Worm (Caenorhabditis elegans): ENCODE measurements around the gene clec-157.

clec-157 gene

DNA sequence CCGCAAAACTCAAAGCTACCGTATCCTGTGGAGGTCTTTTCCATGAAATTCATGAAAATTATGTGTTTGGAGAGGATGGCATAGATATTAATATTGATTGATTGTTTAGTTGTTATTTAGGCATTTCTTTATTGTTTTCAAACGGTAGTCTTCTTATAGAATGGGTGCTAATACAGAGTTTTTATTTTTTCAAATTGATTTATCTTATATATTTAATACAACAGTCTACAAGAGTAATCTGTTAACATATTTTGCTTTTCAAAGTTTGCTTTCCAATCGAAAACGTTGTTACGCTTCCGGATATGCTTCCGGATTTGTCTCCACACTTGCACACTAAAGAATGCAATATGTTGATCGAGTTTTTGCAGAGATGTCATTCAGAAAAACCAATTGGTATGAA is 22.5 kb upstream of the clec-157 start, which contains the start of gene C35D10.17:
TSS of gene C35D10.17 (plus strand) at position 301 of the 400 bp plus-strand sequence.
- TF ChIP-seq mbf-1 (tag; optimal IDR thresholded peaks at IDR 0.05) (no peak), crh-2 (tag; optimal IDR thresholded peaks at IDR 0.05) (no peak)

DNA sequence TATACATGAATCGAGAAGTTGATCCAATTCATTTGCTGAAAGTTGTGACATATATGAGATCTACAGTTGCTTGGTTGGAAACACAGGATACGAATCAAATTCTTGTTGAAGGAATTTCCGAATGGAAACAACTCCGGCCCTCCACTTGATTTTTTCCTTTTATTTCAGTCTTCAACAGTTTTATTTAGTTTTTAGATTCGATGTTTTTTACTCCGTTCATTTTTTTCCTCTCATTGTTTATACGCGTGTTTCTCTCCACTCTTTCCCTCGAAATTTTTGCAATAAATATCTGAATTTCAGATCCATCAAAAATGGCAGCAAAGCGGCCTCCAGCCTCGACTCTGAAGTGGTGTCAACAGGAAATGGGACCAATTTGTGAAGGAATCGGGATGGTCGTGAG is 18.9 kb upstream of the clec-157 start, which contains the start of gene coq-8:
TSS of gene coq-8 (plus strand) at position 301 of the 400 bp plus-strand sequence.
- TF ChIP-seq unc-55 (GFP tag; optimal IDR thresholded peaks at IDR 0.05) (no peak), nhr-21 (tag; optimal IDR thresholded peaks at IDR 0.05) (no peak), C34F6.9 (tag; optimal IDR thresholded peaks at IDR 0.05) (no peak), skn-1 (tag; optimal IDR thresholded peaks at IDR 0.05) (no peak), ama-1 (optimal IDR thresholded peaks at IDR 0.05) (no peak), ceh-16 (tag; optimal IDR thresholded peaks at IDR 0.05) (no peak), dmd-4 (tag; optimal IDR thresholded peaks at IDR 0.05) (no peak), nhr-23 (tag; optimal IDR thresholded peaks at IDR 0.05) (no peak), aly-2 (tag; optimal IDR thresholded peaks at IDR 0.05) (no peak), R02D3.7 (tag; optimal IDR thresholded peaks at IDR 0.05) (no peak), nhr-6 (tag; optimal IDR thresholded peaks at IDR 0.05) (no peak)

DNA sequence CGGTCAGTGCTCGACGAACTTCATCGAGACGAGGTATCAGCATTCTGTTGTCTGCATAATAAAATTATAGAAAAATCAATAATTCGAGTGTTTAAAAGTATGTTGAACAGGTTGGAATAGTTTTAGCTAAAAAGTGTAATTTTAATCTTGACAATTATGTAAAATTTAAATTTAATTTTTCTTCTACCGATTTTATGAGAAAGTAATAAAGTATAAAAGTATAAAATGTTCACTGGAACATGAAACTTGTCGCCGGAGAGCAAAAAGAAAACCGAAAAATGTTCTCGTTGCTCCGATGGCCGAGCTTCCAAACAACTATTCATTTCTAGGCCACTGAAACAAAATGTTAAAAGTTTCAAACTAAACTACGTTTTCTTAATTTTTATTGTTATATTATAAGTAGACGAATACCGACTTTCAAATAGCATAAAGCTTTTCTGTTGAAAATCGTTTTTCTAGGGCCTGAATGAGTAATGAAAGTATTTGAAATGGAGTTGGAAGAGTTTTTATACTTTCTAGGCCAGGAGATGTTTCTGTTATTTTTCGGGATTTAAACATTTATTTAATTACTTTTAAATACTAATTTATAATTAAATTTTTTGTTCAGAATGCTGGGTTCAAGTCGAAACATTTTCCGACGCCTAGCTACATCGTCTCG is 17.6 kb upstream of the clec-157 start, which contains the start of the genes C35D10.10 and C35D10.5:
TSS of gene C35D10.10 (minus strand) at position 51 of the 658 bp plus-strand sequence.
TSS of gene C35D10.5 (plus strand) at position 608 of the 658 bp plus-strand sequence.
- TF ChIP-seq unc-55 (GFP tag; optimal IDR thresholded peaks at IDR 0.05) = peak; percentile 33
- no peak for TF ChIP-seq nhr-21 (tag; optimal IDR thresholded peaks at IDR 0.05)
- TF ChIP-seq skn-1 (tag; optimal IDR thresholded peaks at IDR 0.05) = no peak
- TF ChIP-seq nhr-77 (tag; optimal IDR thresholded peaks at IDR 0.05) = no peak

DNA sequence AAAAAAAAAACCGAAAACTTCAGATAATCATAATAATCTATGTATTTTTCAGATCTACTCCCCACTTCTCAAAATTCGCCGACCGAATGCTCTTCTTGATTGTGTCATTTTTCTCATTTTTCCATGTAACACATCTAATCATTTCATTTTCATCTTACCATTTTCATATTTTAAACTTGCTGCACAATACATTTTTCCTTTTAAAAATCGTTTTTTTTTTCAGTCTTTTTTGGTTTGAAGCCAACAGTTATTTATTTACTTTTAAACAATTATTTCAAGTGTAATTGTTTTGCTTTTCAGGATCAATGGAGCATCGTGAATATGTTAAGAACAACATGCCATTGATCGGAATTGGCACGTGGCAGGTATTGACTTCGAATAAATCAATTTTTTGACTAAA is 14.8 kb upstream of the clec-157 start, which contains the start of gene C35D10.6:
TSS of gene C35D10.6 (plus strand) at position 301 of the 400 bp plus-strand sequence.
- no peak for TF ChIP-seq unc-62 (GFP tag; optimal IDR thresholded peaks at IDR 0.05)
- no peak for TF ChIP-seq sem-4 (tag; optimal IDR thresholded peaks at IDR 0.05)
- no peak for TF ChIP-seq mab-5 (tag; optimal IDR thresholded peaks at IDR 0.05)
- TF ChIP-seq elt-1 (tag; optimal IDR thresholded peaks at IDR 0.05) = no peak
- no peak for TF ChIP-seq nhr-21 (tag; optimal IDR thresholded peaks at IDR 0.05)
- TF ChIP-seq nhr-23 (tag; optimal IDR thresholded peaks at IDR 0.05) = no peak

DNA sequence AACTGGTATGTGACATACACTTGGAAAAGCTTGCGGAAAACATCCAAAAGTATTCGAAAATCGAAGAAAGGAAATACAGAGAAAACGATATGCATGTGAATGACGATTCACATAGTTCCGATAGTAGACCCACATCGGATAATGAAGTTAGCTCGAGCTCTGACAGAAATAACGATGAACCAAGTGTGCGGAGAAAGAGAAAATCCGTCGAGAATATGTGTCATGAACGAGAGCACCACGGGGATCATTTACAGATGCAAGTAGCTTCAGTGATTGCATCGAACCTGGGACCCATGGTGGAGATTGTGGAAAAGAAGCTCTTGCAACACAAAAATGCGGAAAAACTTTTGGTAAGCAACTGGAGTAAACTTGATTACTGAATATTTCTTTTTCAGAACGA is 12.8 kb upstream of the clec-157 start:
- TF ChIP-seq gmeb-1 (tag; optimal IDR thresholded peaks at IDR 0.05) (no peak), lsy-2 (tag; optimal IDR thresholded peaks at IDR 0.05) (no peak), ZK546.5 (tag; optimal IDR thresholded peaks at IDR 0.05) (no peak), aly-2 (tag; optimal IDR thresholded peaks at IDR 0.05) (no peak), C34F6.9 (tag; optimal IDR thresholded peaks at IDR 0.05) (no peak), ceh-16 (tag; optimal IDR thresholded peaks at IDR 0.05) (no peak), nhr-12 (tag; optimal IDR thresholded peaks at IDR 0.05) (no peak), mab-5 (tag; optimal IDR thresholded peaks at IDR 0.05) (no peak), R02D3.7 (tag; optimal IDR thresholded peaks at IDR 0.05) (no peak), nhr-10 (tag; optimal IDR thresholded peaks at IDR 0.05) (no peak), ama-1 (optimal IDR thresholded peaks at IDR 0.05) (no peak), sem-4 (tag; optimal IDR thresholded peaks at IDR 0.05) (no peak)

DNA sequence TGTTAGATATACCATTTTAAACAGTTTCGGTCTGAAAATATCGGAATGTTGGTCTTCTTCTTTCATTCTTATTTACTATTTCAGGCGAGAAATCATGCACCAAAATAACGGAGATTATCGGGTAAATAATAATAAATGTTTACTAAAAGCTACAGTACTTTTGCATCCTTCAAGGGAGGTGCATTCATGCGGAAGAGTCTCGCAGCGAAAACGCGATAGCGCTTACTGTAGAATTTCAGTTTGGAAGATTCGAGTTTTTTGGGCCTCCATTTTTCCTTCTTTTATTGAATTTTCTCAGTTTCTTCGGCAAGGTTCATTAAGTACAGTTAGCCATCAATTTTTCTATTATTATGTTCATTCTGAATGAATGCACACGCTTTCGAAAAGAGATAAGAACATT is 11.9 kb upstream of the clec-157 start, which contains the start of gene C35D10.7:
TSS of gene C35D10.7 (plus strand) at position 85 of the 400 bp plus-strand sequence.
- no peak for TF ChIP-seq ztf-4 (tag; optimal IDR thresholded peaks at IDR 0.05)
- no peak for TF ChIP-seq nhr-21 (tag; optimal IDR thresholded peaks at IDR 0.05)
- TF ChIP-seq lsy-2 (tag; optimal IDR thresholded peaks at IDR 0.05) = no peak
- TF ChIP-seq fos-1 (tag; optimal IDR thresholded peaks at IDR 0.05) = no peak
- TF ChIP-seq lin-39 (tag; optimal IDR thresholded peaks at IDR 0.05) = no peak

DNA sequence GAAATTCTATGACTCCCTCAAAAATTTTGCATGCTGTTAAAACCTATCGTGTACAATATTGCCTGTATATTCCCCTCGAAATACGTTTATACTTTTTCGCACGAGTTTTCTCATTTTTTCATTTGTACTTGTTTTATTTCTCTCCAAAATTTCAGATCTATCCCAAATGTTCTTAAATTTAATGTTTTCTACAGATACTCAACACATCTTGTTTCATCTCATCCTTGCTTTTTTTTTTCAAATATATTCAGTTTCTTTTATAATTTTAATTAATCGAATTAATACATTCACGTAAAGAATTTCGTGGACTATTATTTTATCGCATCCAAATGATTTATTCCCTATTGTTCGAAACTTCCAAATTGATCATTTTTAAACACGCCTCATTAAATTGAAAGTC is 10.7 kb upstream of the clec-157 start, which contains the start of gene C35D10.8:
TSS of gene C35D10.8 (plus strand) at position 301 of the 400 bp plus-strand sequence.
- TF ChIP-seq blmp-1 (tag; optimal IDR thresholded peaks at IDR 0.05; ENCODE audit: insufficient read depth) (no peak), nhr-10 (tag; optimal IDR thresholded peaks at IDR 0.05) (no peak), zag-1 (tag; optimal IDR thresholded peaks at IDR 0.05) (no peak)

Data from whole organism, L2 larva.